Worm (Caenorhabditis elegans): Measurements from ENCODE around the gene rha-1.

- TF ChIP-seq lin-32 (GFP tag; optimal IDR thresholded peaks at IDR 0.05) = no peak
- no peak for TF ChIP-seq nhr-12 (tag; optimal IDR thresholded peaks at IDR 0.05)
- no peak for TF ChIP-seq mab-5 (tag; optimal IDR thresholded peaks at IDR 0.05)
- no peak for TF ChIP-seq unc-39 (tag; optimal IDR thresholded peaks at IDR 0.05)
- no peak for TF ChIP-seq nhr-28 (tag; optimal IDR thresholded peaks at IDR 0.05)
- TF ChIP-seq snpc-4 (tag; optimal IDR thresholded peaks at IDR 0.05) = no peak
- TF ChIP-seq blmp-1 (tag; optimal IDR thresholded peaks at IDR 0.05) = no peak
- no peak for TF ChIP-seq nhr-237 (tag; optimal IDR thresholded peaks at IDR 0.05)
- TF ChIP-seq unc-62 (GFP tag; optimal IDR thresholded peaks at IDR 0.05) = no peak
- no peak for TF ChIP-seq tbx-8 (GFP tag; optimal IDR thresholded peaks at IDR 0.05)
Measured at ce11 chrII:8829189-8829588, 54.3 kb downstream of the rha-1 start, which contains the start of gene F46C5.2.

Measured in whole organism, mixed stage, embryonic.